Fruit fly (Drosophila melanogaster) whole organism, embryonic: ENCODE measurements around the gene CG32483.

Source experiments
- Adf1 ChIP-seq: fragments of 200-800 bp; sonication (Bioruptor generic); IDR thresholded peaks from 2 replicates; pipeline ENCODE4 v1.3.6; 2022; ENCODE audit warnings: missing biosample characterization, missing genetic modification characterization
- CG10321 ChIP-seq: fragments of 200-800 bp; sonication (Bioruptor generic); IDR thresholded peaks from 2 replicates; pipeline ENCODE4 v1.3.6; 2022; ENCODE audit warnings: missing biosample characterization, missing genetic modification characterization
- CG11085 ChIP-seq: fragments of 200-800 bp; sonication (Bioruptor generic); IDR thresholded peaks from 2 replicates; pipeline ENCODE4 v1.3.6; 2022; ENCODE audit warnings: missing biosample characterization, missing genetic modification characterization
- CG11695 ChIP-seq: fragments of 200-800 bp; sonication (Bioruptor generic); IDR thresholded peaks from 3 replicates; pipeline ENCODE4 v1.3.6; 2022; ENCODE audit warnings: missing biosample characterization, missing genetic modification characterization
- CG15011 ChIP-seq: fragments of 200-800 bp; sonication (Bioruptor generic); optimal IDR thresholded peaks from 3 replicates; lab custom pipeline; 2018; ENCODE audit warnings: missing biosample characterization, mild to moderate bottlenecking, missing genetic modification characterization
- CG15479 ChIP-seq: fragments of 200-800 bp; sonication (Bioruptor generic); optimal IDR thresholded peaks from 3 replicates; lab custom pipeline; 2019; ENCODE audit warnings: missing biosample characterization, mild to moderate bottlenecking, missing genetic modification characterization, moderate library complexity
- CG16863 ChIP-seq: fragments of 200-800 bp; sonication (Bioruptor generic); optimal IDR thresholded peaks from 3 replicates; lab custom pipeline; 2016; ENCODE audit warnings: missing biosample characterization, missing genetic modification characterization
- CG1832 ChIP-seq: fragments of 200-800 bp; sonication (Bioruptor generic); optimal IDR thresholded peaks from 2 replicates; lab custom pipeline; 2017; ENCODE audit warnings: missing biosample characterization, mild to moderate bottlenecking, missing genetic modification characterization, inconsistent platforms
- CG2678 ChIP-seq: fragments of 200-800 bp; sonication (Bioruptor generic); optimal IDR thresholded peaks from 3 replicates; lab custom pipeline; 2019; ENCODE audit warnings: missing biosample characterization, mild to moderate bottlenecking, missing genetic modification characterization, moderate library complexity
- CG2889 ChIP-seq: fragments of 200-800 bp; sonication (Bioruptor generic); IDR thresholded peaks from 3 replicates; pipeline ENCODE4 v1.3.6; 2022; ENCODE audit warnings: missing biosample characterization, missing genetic modification characterization
- CG30020 ChIP-seq: fragments of 200-800 bp; optimal IDR thresholded peaks from 2 replicates; lab custom pipeline; 2019; ENCODE audit warnings: missing biosample characterization, mild to moderate bottlenecking, missing genetic modification characterization, moderate library complexity
- CG42726 ChIP-seq: fragments of 200-800 bp; sonication (Bioruptor generic); IDR thresholded peaks from 2 replicates; pipeline ENCODE4 v1.3.6; 2022; ENCODE audit warnings: missing biosample characterization, missing genetic modification characterization; ENCODE audit not compliant: partially characterized antibody
- CG5953 ChIP-seq: fragments of 200-800 bp; sonication (Bioruptor generic); IDR thresholded peaks from 2 replicates; pipeline ENCODE4 v1.3.6; 2022; ENCODE audit warnings: missing biosample characterization, missing genetic modification characterization
- CG9609 ChIP-seq: fragments of 200-800 bp; sonication (Bioruptor generic); optimal IDR thresholded peaks from 3 replicates; lab custom pipeline; 2016; ENCODE audit warnings: missing biosample characterization, missing genetic modification characterization
- Dad ChIP-seq: fragments of 200-800 bp; sonication (Bioruptor generic); optimal IDR thresholded peaks from 3 replicates; lab custom pipeline; 2016; ENCODE audit warnings: missing biosample characterization, missing genetic modification characterization
- Dbx ChIP-seq: fragments of 200-800 bp; sonication (Bioruptor generic); IDR thresholded peaks from 3 replicates; pipeline ENCODE4 v1.3.6; 2022; ENCODE audit warnings: missing biosample characterization, missing genetic modification characterization
- Dref ChIP-seq: fragments of 200-800 bp; sonication (Bioruptor generic); IDR thresholded peaks from 2 replicates; pipeline ENCODE4 v1.3.6; 2022; ENCODE audit warnings: missing biosample characterization, missing genetic modification characterization
- Drgx ChIP-seq: fragments of 200-800 bp; sonication (Bioruptor generic); IDR thresholded peaks from 2 replicates; pipeline ENCODE4 v1.3.6; 2022; ENCODE audit warnings: missing biosample characterization, missing genetic modification characterization
- E2f1 ChIP-seq: fragments of 200-800 bp; sonication (Bioruptor generic); IDR thresholded peaks from 2 replicates; pipeline ENCODE4 v1.3.6; 2022; ENCODE audit warnings: missing biosample characterization, missing genetic modification characterization
- Ets65A ChIP-seq: fragments of 200-800 bp; sonication (Bioruptor generic); peaks from one replicate; lab custom pipeline; 2016; ENCODE audit warnings: missing biosample characterization, missing genetic modification characterization
- GATAe ChIP-seq: fragments of 200-800 bp; sonication (Bioruptor generic); conservative IDR thresholded peaks from 2 replicates; pipeline ENCODE4 v1.3.6; 2022; ENCODE audit warnings: missing biosample characterization, missing genetic modification characterization
- HHEX ChIP-seq: fragments of 200-800 bp; sonication (Bioruptor generic); optimal IDR thresholded peaks from 3 replicates; lab custom pipeline; 2017; ENCODE audit warnings: missing biosample characterization, mild to moderate bottlenecking, missing genetic modification characterization, missing genetic modification reagents
- HLH3B ChIP-seq: fragments of 200-800 bp; sonication (Bioruptor generic); IDR thresholded peaks from 2 replicates; pipeline ENCODE4 v1.3.6; 2022; ENCODE audit warnings: missing biosample characterization, missing genetic modification characterization
- Hey ChIP-seq: fragments of 200-800 bp; sonication (Bioruptor generic); optimal IDR thresholded peaks from 3 replicates; lab custom pipeline; 2018; ENCODE audit warnings: missing biosample characterization, mild to moderate bottlenecking, missing genetic modification characterization
- Max ChIP-seq: fragments of 200-800 bp; sonication (Bioruptor generic); optimal IDR thresholded peaks from 2 replicates; lab custom pipeline; 2016; ENCODE audit warnings: missing biosample characterization, mild to moderate bottlenecking, missing genetic modification characterization
- Med ChIP-seq: fragments of 200-800 bp; sonication (Bioruptor generic); peaks from one replicate; lab custom pipeline; 2016; ENCODE audit warnings: missing biosample characterization, missing genetic modification characterization, mild to moderate bottlenecking, inconsistent platforms, moderate library complexity
- NFAT ChIP-seq: fragments of 200-800 bp; sonication (Bioruptor generic); IDR thresholded peaks from 2 replicates; pipeline ENCODE4 v1.3.6; 2022; ENCODE audit warnings: missing biosample characterization, missing genetic modification characterization
- Nf-YB ChIP-seq: fragments of 200-800 bp; sonication (Bioruptor generic); optimal IDR thresholded peaks from 3 replicates; lab custom pipeline; 2019; ENCODE audit warnings: missing biosample characterization, mild to moderate bottlenecking, missing genetic modification characterization, moderate library complexity
- Optix ChIP-seq: fragments of 200-800 bp; sonication (Bioruptor generic); IDR thresholded peaks from 3 replicates; pipeline ENCODE4 v1.3.6; 2022; ENCODE audit warnings: missing biosample characterization, missing genetic modification characterization
- Tbp ChIP-seq: fragments of >200 bp; optimal IDR thresholded peaks from 2 replicates; lab custom pipeline; 2018; ENCODE audit warnings: missing biosample characterization, missing genetic modification characterization
- amos ChIP-seq: fragments of 200-800 bp; sonication (Bioruptor generic); IDR thresholded peaks from 2 replicates; pipeline ENCODE4 v1.3.6; 2022; ENCODE audit warnings: missing biosample characterization, missing genetic modification characterization; ENCODE audit not compliant: partially characterized antibody
- ara ChIP-seq: fragments of 200-800 bp; sonication (Bioruptor generic); IDR thresholded peaks from 2 replicates; pipeline ENCODE4 v1.3.6; 2022; ENCODE audit warnings: missing biosample characterization, missing genetic modification characterization
- bigmax ChIP-seq: fragments of 200-800 bp; sonication (Bioruptor generic); optimal IDR thresholded peaks from 2 replicates; lab custom pipeline; 2018; ENCODE audit warnings: missing biosample characterization, mild to moderate bottlenecking, missing genetic modification characterization
- cato ChIP-seq: fragments of 200-800 bp; sonication (Bioruptor generic); optimal IDR thresholded peaks from 2 replicates; lab custom pipeline; 2016; ENCODE audit warnings: missing biosample characterization, missing genetic modification characterization, borderline replicate concordance
- cg ChIP-seq: fragments of 200-800 bp; sonication (Bioruptor generic); optimal IDR thresholded peaks from 3 replicates; lab custom pipeline; 2019; ENCODE audit warnings: missing biosample characterization, mild to moderate bottlenecking, missing genetic modification characterization, moderate library complexity
- crc ChIP-seq: fragments of 200-800 bp; sonication (Bioruptor generic); optimal IDR thresholded peaks from 2 replicates; lab custom pipeline; 2016; ENCODE audit warnings: missing biosample characterization, missing genetic modification characterization
- crol ChIP-seq: fragments of 200-800 bp; sonication (Bioruptor generic); IDR thresholded peaks from 2 replicates; pipeline ENCODE4 v1.3.6; 2022; ENCODE audit warnings: missing biosample characterization, missing genetic modification characterization
- dan ChIP-seq: fragments of 200-800 bp; sonication (Bioruptor generic); IDR thresholded peaks from 2 replicates; pipeline ENCODE4 v1.3.6; 2022; ENCODE audit warnings: missing biosample characterization, missing genetic modification characterization
- emc ChIP-seq: fragments of 200-800 bp; sonication (Bioruptor generic); optimal IDR thresholded peaks from 2 replicates; lab custom pipeline; 2016; ENCODE audit warnings: missing biosample characterization, missing genetic modification characterization
- kah ChIP-seq: fragments of 200-800 bp; sonication (Bioruptor generic); optimal IDR thresholded peaks from 2 replicates; lab custom pipeline; 2018; ENCODE audit warnings: missing biosample characterization, mild to moderate bottlenecking, missing genetic modification characterization
- nmo ChIP-seq: fragments of 200-800 bp; sonication (Bioruptor generic); optimal IDR thresholded peaks from 2 replicates; lab custom pipeline; 2018; ENCODE audit warnings: missing biosample characterization, mild to moderate bottlenecking, missing genetic modification characterization, moderate library complexity
- otp ChIP-seq: fragments of 200-800 bp; sonication (Bioruptor generic); IDR thresholded peaks from 3 replicates; pipeline ENCODE4, ENCODE4 v1.3.6; 2022; ENCODE audit warnings: missing biosample characterization, missing genetic modification characterization
- phol ChIP-seq: fragments of 200-800 bp; sonication (Bioruptor generic); optimal IDR thresholded peaks from 3 replicates; lab custom pipeline; 2018; ENCODE audit warnings: missing biosample characterization, mild to moderate bottlenecking, missing genetic modification characterization, moderate library complexity
- sqz ChIP-seq: fragments of 200-800 bp; sonication (Bioruptor generic); optimal IDR thresholded peaks from 3 replicates; lab custom pipeline; 2018; ENCODE audit warnings: missing biosample characterization, mild to moderate bottlenecking, missing genetic modification characterization
- sr ChIP-seq: fragments of 200-800 bp; sonication (Bioruptor generic); IDR thresholded peaks from 3 replicates; pipeline ENCODE4 v1.3.6; 2022; ENCODE audit warnings: missing biosample characterization, missing genetic modification characterization
- tap ChIP-seq: fragments of 200-800 bp; optimal IDR thresholded peaks from 3 replicates; lab custom pipeline; 2019; ENCODE audit warnings: missing biosample characterization, mild to moderate bottlenecking, missing genetic modification characterization, moderate library complexity
- twi ChIP-seq: fragments of 200-800 bp; optimal IDR thresholded peaks from 2 replicates; lab custom pipeline; 2019; ENCODE audit warnings: missing biosample characterization, mild to moderate bottlenecking, missing genetic modification characterization, moderate library complexity
- wek ChIP-seq: fragments of 200-800 bp; sonication (Bioruptor generic); optimal IDR thresholded peaks from 3 replicates; lab custom pipeline; 2018; ENCODE audit warnings: missing biosample characterization, mild to moderate bottlenecking, missing genetic modification characterization, moderate library complexity
- zfh1 ChIP-seq: fragments of 200-800 bp; sonication (Bioruptor generic); IDR thresholded peaks from 3 replicates; pipeline ENCODE4 v1.3.6; 2022; ENCODE audit warnings: missing biosample characterization, missing genetic modification characterization

The CG32483 gene

DNA sequence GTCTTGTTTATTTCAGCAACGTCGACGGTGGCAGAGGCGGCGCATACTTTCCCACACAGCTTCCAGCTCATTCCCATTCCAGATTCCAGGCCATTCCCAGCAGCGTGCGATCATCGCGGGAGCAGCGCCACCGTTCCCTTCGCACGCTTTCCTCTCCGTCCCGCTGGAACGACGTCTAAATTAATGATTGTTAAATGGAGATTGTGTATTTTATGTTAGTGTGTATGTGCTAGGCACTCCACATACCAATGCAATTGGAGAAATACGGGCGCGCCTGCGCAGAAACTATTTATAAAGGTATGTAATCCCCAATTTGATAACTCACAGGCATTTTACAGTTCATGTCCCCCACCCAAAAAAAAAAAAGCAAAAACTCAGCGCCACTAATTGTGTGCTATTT lies 48.4 kb downstream of the CG32483 start (continued):
- peak; percentile 34; the same call in 1 of the 3 replicates for TF ChIP-seq otp (GFP tag; lab: Robert Waterston, UW)
- no peak for TF ChIP-seq CG11085 (GFP tag; lab: Robert Waterston, UW)
- TF ChIP-seq E2f1 (GFP tag; lab: Robert Waterston, UW), result peak; percentile 22; the same call in 1 of the 2 replicates
- no peak for TF ChIP-seq CG16863 (GFP tag; lab: Kevin White, UChicago)
- no peak for TF ChIP-seq Dref
- TF ChIP-seq CG5953 (GFP tag; lab: Robert Waterston, UW), result 0 out of 2 replicates have a peak, but pooled peaks have one; percentile 10
- TF ChIP-seq zfh1 (GFP tag; lab: Robert Waterston, UW), result 0 out of 3 replicates have a peak, but pooled peaks have one; percentile 10
- no peak for TF ChIP-seq CG2889 (GFP tag; lab: Robert Waterston, UW)
- peak; percentile 34; the same call in 1 of the 3 replicates for TF ChIP-seq Optix (GFP tag; lab: Robert Waterston, UW)
- TF ChIP-seq CG30020 (tag; lab: Kevin White, UChicago), result no peak
- TF ChIP-seq cg, result peak; percentile 58
- 0 out of 2 replicates have a peak, but pooled peaks have one; percentile 6 for TF ChIP-seq NFAT
- peak; percentile 76; the same call in 1 of the 2 replicates for TF ChIP-seq crol (GFP tag; lab: Robert Waterston, UW)
- peak; percentile 66 for TF ChIP-seq sqz
- TF ChIP-seq CG10321 (GFP tag; lab: Robert Waterston, UW), result peak; percentile 2; the same call in 1 of the 2 replicates
- no peak for TF ChIP-seq emc (GFP tag; lab: Kevin White, UChicago)
- no peak for TF ChIP-seq crc (GFP tag; lab: Kevin White, UChicago)
- TF ChIP-seq Dad (GFP tag; lab: Kevin White, UChicago), result no peak
- TF ChIP-seq kah (GFP tag; lab: Kevin White, UChicago), result peak; percentile 15
- peak; percentile 32; the same call in 1 of the 2 replicates for TF ChIP-seq Adf1 (GFP tag; lab: Robert Waterston, UW)
- no peak for TF ChIP-seq nmo (GFP tag; lab: Kevin White, UChicago)
- TF ChIP-seq Med (GFP tag; lab: Kevin White, UChicago), result peak; percentile 81
- TF ChIP-seq Hey, result no peak

DNA sequence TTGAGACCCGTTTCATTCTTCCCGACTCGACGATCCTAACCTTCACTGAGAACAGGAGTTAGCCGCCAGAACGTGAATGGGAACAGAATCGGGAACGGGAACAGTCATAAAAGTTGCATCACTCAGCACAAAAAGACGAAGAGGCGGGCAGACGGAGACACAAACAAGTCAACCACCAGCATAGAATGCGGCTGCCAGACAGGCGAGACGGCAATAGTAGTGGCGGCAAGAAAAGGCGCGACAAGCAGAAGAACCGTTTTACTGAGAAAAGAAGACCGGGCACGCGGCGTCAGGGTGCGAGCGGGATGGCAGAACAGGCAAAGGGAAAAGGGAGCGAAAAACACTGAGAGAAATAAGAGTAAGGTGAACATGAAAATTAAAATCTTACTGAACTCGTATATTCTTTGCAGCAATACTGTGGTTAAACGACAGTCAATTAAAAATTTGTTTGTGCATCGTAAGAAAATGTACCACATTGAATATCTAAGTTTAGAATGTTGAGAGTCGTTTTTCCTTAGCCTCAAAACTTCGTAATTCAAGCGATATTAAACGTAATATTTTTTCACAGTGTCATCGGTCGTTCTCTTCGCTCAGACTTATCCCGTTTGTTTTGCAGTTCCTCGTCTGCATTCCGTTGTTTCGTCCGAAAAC lies 49.4 kb downstream of the CG32483 start:
- peak; percentile 74 for TF ChIP-seq CG15011 (GFP tag; lab: Kevin White, UChicago)
- TF ChIP-seq HLH3B (GFP tag; lab: Robert Waterston, UW), result peak; percentile 65
- peak; percentile 88 for TF ChIP-seq tap
- TF ChIP-seq sr (GFP tag; lab: Robert Waterston, UW), result no peak
- TF ChIP-seq cato (GFP tag; lab: Kevin White, UChicago), result peak; percentile 73
- TF ChIP-seq phol (tag; lab: Kevin White, UChicago), result peak; percentile 90
- TF ChIP-seq amos (GFP tag; lab: Robert Waterston, UW), result no peak
- peak; percentile 61 for TF ChIP-seq sqz
- no peak for TF ChIP-seq Tbp (GFP tag; lab: Kevin White, UChicago)
- TF ChIP-seq CG9609, result peak; percentile 80
- peak; percentile 77 for TF ChIP-seq twi (tag; lab: Kevin White, UChicago)
- peak; percentile 75; the same call in 2 of the 3 replicates for TF ChIP-seq CG11695 (GFP tag; lab: Robert Waterston, UW)
- peak; percentile 81 for TF ChIP-seq HHEX (GFP tag; lab: Kevin White, UChicago)
- no peak; the same call in 1 of the 2 replicates for TF ChIP-seq dan
- peak; percentile 79 for TF ChIP-seq Max
- no peak for TF ChIP-seq GATAe (GFP tag; lab: Robert Waterston, UW)
- peak; percentile 75 for TF ChIP-seq Drgx (GFP tag; lab: Robert Waterston, UW)
- TF ChIP-seq Ets65A (GFP tag; lab: Kevin White, UChicago), result peak; percentile 93
- TF ChIP-seq Nf-YB (GFP tag; lab: Kevin White, UChicago), result peak; percentile 38
- TF ChIP-seq zfh1 (GFP tag; lab: Robert Waterston, UW), result peak; percentile 89
- TF ChIP-seq bigmax (GFP tag; lab: Kevin White, UChicago), result no peak
- peak; percentile 63 for TF ChIP-seq crol (GFP tag; lab: Robert Waterston, UW)
- peak; percentile 88 for TF ChIP-seq CG1832
- TF ChIP-seq Dbx (GFP tag; lab: Robert Waterston, UW), result peak; percentile 61; the same call in 1 of the 3 replicates
- TF ChIP-seq ara (GFP tag; lab: Robert Waterston, UW), result peak; percentile 85
- no peak for TF ChIP-seq CG42726 (GFP tag; lab: Robert Waterston, UW)
- peak; percentile 41 for TF ChIP-seq wek (GFP tag; lab: Kevin White, UChicago)
- peak; percentile 83 for TF ChIP-seq CG15479 (GFP tag; lab: Kevin White, UChicago)
- peak; percentile 87 for TF ChIP-seq CG2678 (tag; lab: Kevin White, UChicago)
